Worm (Caenorhabditis elegans) whole organism, L3 larva: ENCODE results near the gene mpst-1.
A peak's percentile ranks its signal among the peaks of the same experiment; 100 is the strongest.

Source experiments
- R02D3.7 ChIP-seq: fragments of 150-350 bp; optimal IDR thresholded peaks from 2 replicates; lab custom pipeline; 2014; ENCODE audit warnings: missing biosample characterization, missing genetic modification characterization
- aly-2 ChIP-seq: fragments of 150-350 bp; optimal IDR thresholded peaks from 2 replicates; lab custom pipeline; 2014; ENCODE audit warnings: missing biosample characterization, missing genetic modification characterization
- ama-1 ChIP-seq: fragments of 150-350 bp; optimal IDR thresholded peaks from 2 replicates; lab custom pipeline; 2018
- ceh-16 ChIP-seq: sonication (generic microtip); optimal IDR thresholded peaks from 2 replicates; lab custom pipeline; 2017; ENCODE audit warnings: missing biosample characterization, missing genetic modification characterization
- ceh-28 ChIP-seq: fragments of 150-350 bp; optimal IDR thresholded peaks from 2 replicates; lab custom pipeline; 2014; ENCODE audit warnings: missing biosample characterization, missing genetic modification reagents, missing genetic modification characterization
- ceh-82 ChIP-seq: fragments of 150-350 bp; optimal IDR thresholded peaks from 2 replicates; lab custom pipeline; 2014; ENCODE audit warnings: missing biosample characterization, missing genetic modification characterization
- ceh-9 ChIP-seq: sonication (generic microtip); optimal IDR thresholded peaks from 2 replicates; lab custom pipeline; 2018; ENCODE audit warnings: missing biosample characterization, missing genetic modification characterization
- daf-12 ChIP-seq: fragments of 150-350 bp; optimal IDR thresholded peaks from 2 replicates; lab custom pipeline; 2014; ENCODE audit warnings: missing biosample characterization, missing genetic modification reagents, missing genetic modification characterization
- egl-27 ChIP-seq: sonication (generic microtip); optimal IDR thresholded peaks from 4 replicates; lab custom pipeline; 2017; ENCODE audit warnings: missing biosample characterization, missing genetic modification reagents, missing genetic modification characterization
- egl-5 ChIP-seq: fragments of 150-350 bp; optimal IDR thresholded peaks from 2 replicates; lab custom pipeline; 2017; ENCODE audit warnings: missing biosample characterization, missing genetic modification reagents, missing genetic modification characterization, inconsistent platforms
- elt-1 ChIP-seq: fragments of 150-350 bp; optimal IDR thresholded peaks from 2 replicates; lab custom pipeline; 2014; ENCODE audit warnings: missing biosample characterization, missing genetic modification characterization
- elt-2 ChIP-seq: sonication (generic microtip); optimal IDR thresholded peaks from 2 replicates; lab custom pipeline; 2016; ENCODE audit warnings: missing genetic modification reagents, mild to moderate bottlenecking, missing genetic modification characterization, missing compliant biosample characterization
- elt-3 ChIP-seq, 3 experiments: fragments of 150-350 bp in 1 of 3; sonication (generic microtip) in 2 of 3; optimal IDR thresholded peaks; 2 replicates in 2 of 3; 4 replicates in 1 of 3; lab custom pipeline; 2014 to 2017; ENCODE audit warnings: missing biosample characterization in 3 of 3, missing genetic modification characterization in 3 of 3
- eor-1 ChIP-seq, 2 experiments: fragments of 150-350 bp; optimal IDR thresholded peaks; 2 replicates each; lab custom pipeline; 2014 to 2018; ENCODE audit warnings: missing biosample characterization in 2 of 2, missing genetic modification characterization in 2 of 2
- fkh-2 ChIP-seq: fragments of 150-350 bp; optimal IDR thresholded peaks from 2 replicates; lab custom pipeline; 2014; ENCODE audit warnings: missing biosample characterization, missing genetic modification reagents, missing genetic modification characterization
- fos-1 ChIP-seq: fragments of 150-350 bp; optimal IDR thresholded peaks from 2 replicates; lab custom pipeline; 2014; ENCODE audit warnings: missing biosample characterization, missing genetic modification characterization
- jun-1 ChIP-seq: fragments of 150-350 bp; optimal IDR thresholded peaks from 2 replicates; lab custom pipeline; 2014; ENCODE audit warnings: missing biosample characterization, missing genetic modification reagents, missing genetic modification characterization
- lin-15B ChIP-seq: fragments of 150-350 bp; optimal IDR thresholded peaks from 2 replicates; lab custom pipeline; 2014; ENCODE audit warnings: missing biosample characterization, missing genetic modification characterization
- lin-39 ChIP-seq: fragments of 150-350 bp; optimal IDR thresholded peaks from 2 replicates; lab custom pipeline; 2018; ENCODE audit warnings: missing biosample characterization, missing genetic modification reagents, missing genetic modification characterization
- lsy-12 ChIP-seq: sonication (generic microtip); optimal IDR thresholded peaks from 2 replicates; lab custom pipeline; 2016; ENCODE audit warnings: mild to moderate bottlenecking, missing genetic modification characterization, missing compliant biosample characterization
- mdl-1 ChIP-seq: fragments of 150-350 bp; optimal IDR thresholded peaks from 2 replicates; lab custom pipeline; 2014; ENCODE audit warnings: missing biosample characterization, missing genetic modification characterization
- mml-1 ChIP-seq: fragments of 150-350 bp; sonication (generic microtip); optimal IDR thresholded peaks from 3 replicates; lab custom pipeline; 2014; ENCODE audit warnings: missing biosample characterization, missing genetic modification characterization
- nfya-1 ChIP-seq: sonication (generic microtip); optimal IDR thresholded peaks from 2 replicates; lab custom pipeline; 2017; ENCODE audit warnings: missing genetic modification characterization, mild to moderate bottlenecking, missing compliant biosample characterization, antibody characterized with exemption, moderate library complexity; ENCODE audit not compliant: insufficient read depth
- nhr-12 ChIP-seq: fragments of 150-350 bp; optimal IDR thresholded peaks from 2 replicates; lab custom pipeline; 2014; ENCODE audit warnings: missing biosample characterization, missing genetic modification characterization
- nhr-23 ChIP-seq: fragments of 150-350 bp; optimal IDR thresholded peaks from 2 replicates; lab custom pipeline; 2014; ENCODE audit warnings: missing biosample characterization, missing genetic modification reagents, missing genetic modification characterization
- nhr-25 ChIP-seq: sonication (generic microtip); optimal IDR thresholded peaks from 2 replicates; lab custom pipeline; 2017; ENCODE audit warnings: missing biosample characterization, missing genetic modification characterization
- nhr-28 ChIP-seq: fragments of 150-350 bp; optimal IDR thresholded peaks from 2 replicates; lab custom pipeline; 2014; ENCODE audit warnings: missing biosample characterization, missing genetic modification characterization
- nhr-43 ChIP-seq: sonication (generic microtip); optimal IDR thresholded peaks from 2 replicates; lab custom pipeline; 2016; ENCODE audit warnings: mild to moderate bottlenecking, missing genetic modification characterization, missing compliant biosample characterization; ENCODE audit not compliant: poor library complexity, severe bottlenecking
- nhr-76 ChIP-seq: fragments of 150-350 bp; sonication (generic microtip); optimal IDR thresholded peaks from 5 replicates; lab custom pipeline; 2014; ENCODE audit warnings: missing biosample characterization, missing genetic modification characterization
- nhr-77 ChIP-seq: fragments of 150-350 bp; optimal IDR thresholded peaks from 2 replicates; lab custom pipeline; 2014; ENCODE audit warnings: missing biosample characterization, missing genetic modification characterization
- pqm-1 ChIP-seq: fragments of 150-350 bp; optimal IDR thresholded peaks from 2 replicates; lab custom pipeline; 2017; ENCODE audit warnings: missing biosample characterization, missing genetic modification characterization, inconsistent platforms
- sea-2 ChIP-seq: fragments of 150-350 bp; sonication (generic microtip); optimal IDR thresholded peaks from 4 replicates; lab custom pipeline; 2014; ENCODE audit warnings: missing biosample characterization, missing genetic modification reagents, missing genetic modification characterization
- skn-1 ChIP-seq: fragments of 150-350 bp; optimal IDR thresholded peaks from 2 replicates; lab custom pipeline; 2014; ENCODE audit warnings: missing biosample characterization, missing genetic modification characterization
- snpc-4 ChIP-seq: fragments of 150-350 bp; optimal IDR thresholded peaks from 2 replicates; lab custom pipeline; 2014; ENCODE audit warnings: missing biosample characterization, missing genetic modification characterization
- tbx-2 ChIP-seq: sonication (generic microtip); optimal IDR thresholded peaks from 2 replicates; lab custom pipeline; 2016; ENCODE audit warnings: mild to moderate bottlenecking, missing genetic modification characterization, missing compliant biosample characterization
- unc-39 ChIP-seq: sonication (generic microtip); optimal IDR thresholded peaks from 4 replicates; lab custom pipeline; 2017; ENCODE audit warnings: missing biosample characterization, missing genetic modification characterization
- unc-62 ChIP-seq: fragments of 150-350 bp; sonication (generic microtip); optimal IDR thresholded peaks from 4 replicates; lab custom pipeline; 2014; ENCODE audit warnings: missing biosample characterization, missing genetic modification reagents, missing genetic modification characterization
- zag-1 ChIP-seq: fragments of 150-350 bp; optimal IDR thresholded peaks from 2 replicates; lab custom pipeline; 2014; ENCODE audit warnings: missing biosample characterization, missing genetic modification characterization
- ztf-4 ChIP-seq: fragments of 150-350 bp; optimal IDR thresholded peaks from 2 replicates; lab custom pipeline; 2014; ENCODE audit warnings: missing biosample characterization, missing genetic modification characterization

mpst-1 gene

ce11 chrV:11801076-11801849 lies 25.6 kb downstream of the mpst-1 start:
- peak; percentile 62 for TF ChIP-seq nhr-76 (tag; lab: Kevin White, UChicago)
- peak; percentile 39 for TF ChIP-seq nhr-25
- TF ChIP-seq elt-3 (tag; optimal IDR thresholded peaks at IDR 0.05; lab: Kevin White, UChicago), result peak in 2 of 3 experiments; percentile 76 to 86
- TF ChIP-seq elt-1 (tag; lab: Kevin White, UChicago), result no peak
- TF ChIP-seq nhr-43 (tag; lab: Kevin White, UChicago), result peak; percentile 75
- TF ChIP-seq nhr-23 (tag; lab: Kevin White, UChicago), result peak; percentile 74
- no peak for TF ChIP-seq ztf-4 (tag; lab: Kevin White, UChicago)
- no peak for TF ChIP-seq unc-39
- TF ChIP-seq elt-2 (tag; lab: Kevin White, UChicago), result peak; percentile 40
- TF ChIP-seq nhr-28 (tag; lab: Kevin White, UChicago), result no peak
- TF ChIP-seq tbx-2 (tag; lab: Kevin White, UChicago), result peak; percentile 46
- TF ChIP-seq ceh-28 (tag; lab: Kevin White, UChicago), result peak; percentile 68
- TF ChIP-seq fkh-2, result no peak
- TF ChIP-seq ceh-16 (tag; lab: Kevin White, UChicago), result no peak

- TF ChIP-seq nfya-1 (tag; lab: Kevin White, UChicago) (peak; percentile 36), fos-1 (tag; lab: Kevin White, UChicago) (no peak), mdl-1 (peak; percentile 2), nhr-25 (peak; percentile 50), nhr-43 (tag; lab: Kevin White, UChicago) (peak; percentile 55)
- TF ChIP-seq, all 47 proteins: peak for 4
These were observed 26.4 kb downstream of the mpst-1 start for ce11 chrV:11800486-11800885.

- TF ChIP-seq mdl-1 (peak; percentile 88), ama-1 (lab: Kevin White, UChicago) (no peak), sea-2 (GFP tag; lab: Kevin White, UChicago) (no peak), ztf-4 (tag; lab: Kevin White, UChicago) (peak; percentile 55), snpc-4 (tag; lab: Kevin White, UChicago) (no peak), aly-2 (tag; lab: Kevin White, UChicago) (no peak), nfya-1 (tag; lab: Kevin White, UChicago) (peak; percentile 46), R02D3.7 (tag; lab: Kevin White, UChicago) (peak; percentile 0), nhr-43 (tag; lab: Kevin White, UChicago) (peak; percentile 99), tbx-2 (tag; lab: Kevin White, UChicago) (peak; percentile 78), elt-3 (tag; optimal IDR thresholded peaks at IDR 0.05; lab: Kevin White, UChicago) (peak in 1 of 3 experiments; percentile 49), elt-1 (tag; lab: Kevin White, UChicago) (no peak), nhr-76 (tag; lab: Kevin White, UChicago) (peak; percentile 35), nhr-77 (tag; lab: Kevin White, UChicago) (no peak), egl-27 (tag; lab: Kevin White, UChicago) (peak; percentile 43), ceh-9 (no peak), ceh-28 (tag; lab: Kevin White, UChicago) (peak; percentile 19), nhr-23 (tag; lab: Kevin White, UChicago) (peak; percentile 98), lin-15B (tag; lab: Kevin White, UChicago) (no peak), nhr-25 (peak; percentile 98), lsy-12 (tag; lab: Kevin White, UChicago) (peak; percentile 53), mml-1 (tag; lab: Kevin White, UChicago) (peak; percentile 85), unc-39 (no peak)
These were observed 27.5 kb downstream of the mpst-1 start for ce11 chrV:11799252-11799822.

ce11 chrV:11798320-11798719 lies 28.5 kb downstream of the mpst-1 start:
- TF ChIP-seq zag-1, result no peak
- no peak for TF ChIP-seq egl-5 (tag; lab: Kevin White, UChicago)
- TF ChIP-seq fkh-2, result no peak
- no peak for TF ChIP-seq unc-39
- TF ChIP-seq aly-2 (tag; lab: Kevin White, UChicago), result no peak
- no peak for TF ChIP-seq elt-2 (tag; lab: Kevin White, UChicago)
- no peak for TF ChIP-seq ceh-82 (tag; lab: Kevin White, UChicago)
- TF ChIP-seq pqm-1 (tag; lab: Kevin White, UChicago), result no peak
- TF ChIP-seq tbx-2 (tag; lab: Kevin White, UChicago), result no peak
- TF ChIP-seq nhr-77 (tag; lab: Kevin White, UChicago), result no peak
- no peak for TF ChIP-seq jun-1
- TF ChIP-seq lin-39 (tag; lab: Kevin White, UChicago), result no peak
- TF ChIP-seq eor-1 (tag; optimal IDR thresholded peaks at IDR 0.05; lab: Kevin White, UChicago), result no peak
- TF ChIP-seq ztf-4 (tag; lab: Kevin White, UChicago), result no peak
- no peak for TF ChIP-seq skn-1 (tag; lab: Kevin White, UChicago)
- TF ChIP-seq daf-12 (tag; lab: Kevin White, UChicago), result no peak
- no peak for TF ChIP-seq unc-62
- TF ChIP-seq ceh-16 (tag; lab: Kevin White, UChicago), result no peak
- no peak for TF ChIP-seq nhr-12 (tag; lab: Kevin White, UChicago)
